Fruit fly (Drosophila melanogaster) whole organism, embryonic: Measurements from ENCODE around the gene AP-1-2beta.

Experiments used
- ATbp ChIP-seq: fragments of 200-800 bp; sonication (Bioruptor generic); optimal IDR thresholded peaks from 2 replicates; lab custom pipeline; 2017; ENCODE audit warnings: missing biosample characterization, mild to moderate bottlenecking, missing genetic modification characterization, missing genetic modification reagents
- Aef1 ChIP-seq: fragments of 200-800 bp; sonication (Bioruptor generic); IDR thresholded peaks from 3 replicates; pipeline ENCODE4 v1.3.6; 2022; ENCODE audit warnings: missing biosample characterization, missing genetic modification characterization
- CG12071 ChIP-seq: fragments of 200-800 bp; sonication (Bioruptor generic); optimal IDR thresholded peaks from 3 replicates; lab custom pipeline; 2018; ENCODE audit warnings: missing biosample characterization, mild to moderate bottlenecking, missing genetic modification characterization
- CG1233 ChIP-seq: fragments of 200-800 bp; sonication (Bioruptor generic); optimal IDR thresholded peaks from 4 replicates; lab custom pipeline; 2018; ENCODE audit warnings: missing biosample characterization, mild to moderate bottlenecking, missing genetic modification characterization
- CG14965 ChIP-seq: fragments of 200-800 bp; sonication (Bioruptor generic); optimal IDR thresholded peaks from 2 replicates; lab custom pipeline; 2016; ENCODE audit warnings: missing biosample characterization, missing genetic modification characterization, borderline replicate concordance
- CG15601 ChIP-seq: fragments of 200-800 bp; sonication (Bioruptor generic); optimal IDR thresholded peaks from 3 replicates; lab custom pipeline; 2019; ENCODE audit warnings: missing biosample characterization, mild to moderate bottlenecking, missing genetic modification characterization, moderate library complexity
- CG17568 ChIP-seq: fragments of 200-800 bp; sonication (Bioruptor generic); optimal IDR thresholded peaks from 2 replicates; lab custom pipeline; 2018; ENCODE audit warnings: missing biosample characterization, mild to moderate bottlenecking, missing genetic modification characterization, moderate library complexity
- CG17912 ChIP-seq: fragments of 200-800 bp; sonication (Bioruptor generic); optimal IDR thresholded peaks from 2 replicates; lab custom pipeline; 2018; ENCODE audit warnings: missing biosample characterization, mild to moderate bottlenecking, missing genetic modification characterization
- CG18011 ChIP-seq: fragments of 200-800 bp; sonication (Bioruptor generic); optimal IDR thresholded peaks from 2 replicates; lab custom pipeline; 2017; ENCODE audit warnings: missing biosample characterization, missing genetic modification characterization, mild to moderate bottlenecking, moderate library complexity, missing genotype
- CG30431 ChIP-seq: fragments of 200-800 bp; sonication (Bioruptor generic); optimal IDR thresholded peaks from 2 replicates; lab custom pipeline; 2017; ENCODE audit warnings: missing biosample characterization, missing genetic modification characterization
- CG31388 ChIP-seq: fragments of 200-800 bp; sonication (Bioruptor generic); optimal IDR thresholded peaks from 2 replicates; lab custom pipeline; 2016; ENCODE audit warnings: missing biosample characterization, missing genetic modification characterization
- CG32767 ChIP-seq: fragments of 200-800 bp; sonication (Bioruptor generic); IDR thresholded peaks from 2 replicates; pipeline ENCODE4 v1.3.6; 2022; ENCODE audit warnings: missing biosample characterization, missing genetic modification characterization
- CG4820 ChIP-seq: fragments of 200-800 bp; sonication (Bioruptor generic); optimal IDR thresholded peaks from 3 replicates; lab custom pipeline; 2016; ENCODE audit warnings: missing biosample characterization, missing genetic modification characterization
- CG6272 ChIP-seq: fragments of 200-800 bp; sonication (Bioruptor generic); IDR thresholded peaks from 2 replicates; pipeline ENCODE4 v1.3.6; 2022; ENCODE audit warnings: missing biosample characterization, missing genetic modification characterization
- CG6654 ChIP-seq: fragments of 200-800 bp; sonication (Bioruptor generic); optimal IDR thresholded peaks from 2 replicates; lab custom pipeline; 2017; ENCODE audit warnings: missing biosample characterization, mild to moderate bottlenecking, missing genetic modification characterization
- CG7745 ChIP-seq: fragments of 200-800 bp; sonication (Bioruptor generic); optimal IDR thresholded peaks from 2 replicates; lab custom pipeline; 2018; ENCODE audit warnings: missing biosample characterization, mild to moderate bottlenecking, missing genetic modification characterization, moderate library complexity
- CG7963 ChIP-seq: fragments of 200-800 bp; sonication (Bioruptor generic); IDR thresholded peaks from 3 replicates; pipeline ENCODE4 v1.3.6; 2022; ENCODE audit warnings: missing biosample characterization, missing genetic modification characterization; ENCODE audit not compliant: partially characterized antibody
- CG8281 ChIP-seq: fragments of 200-800 bp; sonication (Bioruptor generic); optimal IDR thresholded peaks from 2 replicates; lab custom pipeline; 2018; ENCODE audit warnings: missing biosample characterization, mild to moderate bottlenecking, missing genetic modification characterization, moderate library complexity
- CG8388 ChIP-seq: fragments of 200-800 bp; sonication (Bioruptor generic); optimal IDR thresholded peaks from 2 replicates; lab custom pipeline; 2019; ENCODE audit warnings: missing biosample characterization, mild to moderate bottlenecking, missing genetic modification characterization, moderate library complexity
- CkIIα-i1 ChIP-seq: fragments of 200-800 bp; sonication (Bioruptor generic); IDR thresholded peaks from 2 replicates; pipeline ENCODE4 v1.3.6; 2022; ENCODE audit warnings: missing biosample characterization, missing genetic modification characterization
- Gsc ChIP-seq: fragments of 200-800 bp; sonication (Bioruptor generic); IDR thresholded peaks from 2 replicates; pipeline ENCODE4 v1.3.6; 2022; ENCODE audit warnings: missing biosample characterization, missing genetic modification characterization
- Gug ChIP-seq: fragments of 200-800 bp; sonication (Bioruptor generic); IDR thresholded peaks from 4 replicates; pipeline ENCODE4 v1.3.6; 2022; ENCODE audit warnings: missing biosample characterization, missing genetic modification characterization
- HHEX ChIP-seq: fragments of 200-800 bp; sonication (Bioruptor generic); optimal IDR thresholded peaks from 3 replicates; lab custom pipeline; 2017; ENCODE audit warnings: missing biosample characterization, mild to moderate bottlenecking, missing genetic modification characterization, missing genetic modification reagents
- HLHmδ ChIP-seq: fragments of 200-800 bp; sonication (Bioruptor generic); optimal IDR thresholded peaks from 2 replicates; lab custom pipeline; 2018; ENCODE audit warnings: missing biosample characterization, mild to moderate bottlenecking, missing genetic modification characterization, moderate library complexity
- Mes4 ChIP-seq: fragments of 200-800 bp; sonication (Bioruptor generic); optimal IDR thresholded peaks from 2 replicates; lab custom pipeline; 2016; ENCODE audit warnings: missing biosample characterization, missing genetic modification characterization
- Mrtf ChIP-seq: fragments of 200-800 bp; sonication (Bioruptor generic); IDR thresholded peaks from 3 replicates; pipeline ENCODE4 v1.3.6; 2022; ENCODE audit warnings: missing biosample characterization, missing genetic modification characterization
- Nf-YA ChIP-seq: fragments of 200-800 bp; sonication (Bioruptor generic); IDR thresholded peaks from 2 replicates; pipeline ENCODE4 v1.3.6; 2022; ENCODE audit warnings: missing biosample characterization, missing genetic modification characterization
- Oli ChIP-seq: fragments of 200-800 bp; sonication (Bioruptor generic); optimal IDR thresholded peaks from 2 replicates; lab custom pipeline; 2018; ENCODE audit warnings: missing biosample characterization, mild to moderate bottlenecking, missing genetic modification characterization, moderate library complexity
- Trl ChIP-seq, 3 experiments: fragments of >200 bp in 2 of 3; fragments of 200-800 bp in 1 of 3; sonication (Bioruptor generic) in 1 of 3; optimal IDR thresholded peaks; 2 replicates in 1 of 3; 3 replicates in 2 of 3; lab custom pipeline; 2016 to 2017; ENCODE audit warnings: missing biosample characterization in 1 of 3, missing genetic modification characterization in 1 of 3
- cad ChIP-seq: fragments of >200 bp; optimal IDR thresholded peaks from 2 replicates; lab custom pipeline; 2017; ENCODE audit warnings: missing biosample characterization, missing genetic modification characterization
- cato ChIP-seq: fragments of 200-800 bp; sonication (Bioruptor generic); optimal IDR thresholded peaks from 2 replicates; lab custom pipeline; 2016; ENCODE audit warnings: missing biosample characterization, missing genetic modification characterization, borderline replicate concordance
- chif ChIP-seq, 2 experiments: fragments of 200-800 bp; sonication (Bioruptor generic); optimal IDR thresholded peaks; 3 replicates each; lab custom pipeline; 2016; ENCODE audit warnings: missing biosample characterization in 2 of 2, missing genetic modification characterization in 2 of 2
- chinmo ChIP-seq: fragments of 200-800 bp; sonication (Bioruptor generic); IDR thresholded peaks from 4 replicates; pipeline ENCODE4 v1.3.6; 2022; ENCODE audit warnings: missing biosample characterization, missing genetic modification characterization; ENCODE audit not compliant: partially characterized antibody
- corto ChIP-seq: fragments of 200-800 bp; sonication (Bioruptor generic); optimal IDR thresholded peaks from 2 replicates; lab custom pipeline; 2016; ENCODE audit warnings: missing biosample characterization, mild to moderate bottlenecking, missing genetic modification characterization, moderate library complexity
- danr ChIP-seq: fragments of 200-800 bp; sonication (Bioruptor generic); IDR thresholded peaks from 2 replicates; pipeline ENCODE4 v1.3.6; 2022; ENCODE audit warnings: missing biosample characterization, missing genetic modification characterization
- gsb-n ChIP-seq: fragments of 200-800 bp; sonication (Bioruptor generic); optimal IDR thresholded peaks from 3 replicates; lab custom pipeline; 2018; ENCODE audit warnings: missing biosample characterization, mild to moderate bottlenecking, missing genetic modification characterization
- hb ChIP-seq: fragments of 200-800 bp; sonication (Bioruptor generic); IDR thresholded peaks from 3 replicates; pipeline ENCODE4 v1.3.6; 2022; ENCODE audit warnings: missing biosample characterization, missing genetic modification characterization; ENCODE audit not compliant: partially characterized antibody
- insv ChIP-seq, 2 experiments: fragments of 200-800 bp; sonication (Bioruptor generic); optimal IDR thresholded peaks; 3 replicates each; lab custom pipeline; 2016 to 2018; ENCODE audit warnings: missing biosample characterization in 2 of 2, missing genetic modification characterization in 2 of 2
- kah ChIP-seq: fragments of 200-800 bp; sonication (Bioruptor generic); optimal IDR thresholded peaks from 2 replicates; lab custom pipeline; 2018; ENCODE audit warnings: missing biosample characterization, mild to moderate bottlenecking, missing genetic modification characterization
- ken ChIP-seq: fragments of 200-800 bp; sonication (Bioruptor generic); IDR thresholded peaks from 3 replicates; pipeline ENCODE4 v1.3.6; 2022; ENCODE audit warnings: missing biosample characterization, missing genetic modification characterization
- klu ChIP-seq: fragments of 200-800 bp; sonication (Bioruptor generic); IDR thresholded peaks from 2 replicates; pipeline ENCODE4 v1.3.6; 2022; ENCODE audit warnings: missing biosample characterization, missing genetic modification characterization
- nerfin-1 ChIP-seq: fragments of 200-800 bp; sonication (Bioruptor generic); optimal IDR thresholded peaks from 3 replicates; lab custom pipeline; 2019; ENCODE audit warnings: missing biosample characterization, mild to moderate bottlenecking, missing genetic modification characterization, moderate library complexity
- pb ChIP-seq: fragments of 200-800 bp; sonication (Bioruptor generic); optimal IDR thresholded peaks from 3 replicates; lab custom pipeline; 2016; ENCODE audit warnings: missing biosample characterization, missing genetic modification characterization
- ranshi ChIP-seq: fragments of 200-800 bp; sonication (Bioruptor generic); IDR thresholded peaks from 2 replicates; pipeline ENCODE4 v1.3.6; 2022; ENCODE audit warnings: missing biosample characterization, missing genetic modification characterization
- ro ChIP-seq: fragments of 200-800 bp; sonication (Bioruptor generic); IDR thresholded peaks from 2 replicates; pipeline ENCODE4 v1.3.6; 2022; ENCODE audit warnings: missing biosample characterization, missing genetic modification characterization
- scrt ChIP-seq: fragments of 200-800 bp; sonication (Bioruptor generic); optimal IDR thresholded peaks from 2 replicates; lab custom pipeline; 2018; ENCODE audit warnings: missing biosample characterization, mild to moderate bottlenecking, missing genetic modification characterization, moderate library complexity
- wdn ChIP-seq: fragments of 200-800 bp; sonication (Bioruptor generic); IDR thresholded peaks from 2 replicates; pipeline ENCODE4 v1.3.6; 2022; ENCODE audit warnings: missing biosample characterization, missing genetic modification characterization
- wek ChIP-seq: fragments of 200-800 bp; sonication (Bioruptor generic); optimal IDR thresholded peaks from 3 replicates; lab custom pipeline; 2018; ENCODE audit warnings: missing biosample characterization, mild to moderate bottlenecking, missing genetic modification characterization, moderate library complexity

AP-1-2beta gene

dm6 chrX:19692951-19693698, 37.7 kb upstream of the AP-1-2beta start, which contains the start of gene Mer (continued):
- peak; percentile 73 for TF ChIP-seq nerfin-1 (tag; lab: Kevin White, UChicago)
- peak; percentile 73 for TF ChIP-seq CG8388
- TF ChIP-seq scrt (GFP tag; lab: Kevin White, UChicago): peak; percentile 91
- peak; percentile 62 for TF ChIP-seq kah (GFP tag; lab: Kevin White, UChicago)
- peak; percentile 63 for TF ChIP-seq CG15601 (tag; lab: Kevin White, UChicago)
- peak; percentile 83 for TF ChIP-seq HHEX
- peak; percentile 73 for TF ChIP-seq ATbp (GFP tag; lab: Kevin White, UChicago)
- peak; percentile 69 to 85 for TF ChIP-seq chif (GFP tag; optimal IDR thresholded peaks at IDR 0.05; lab: Kevin White, UChicago)
- peak; percentile 90 for TF ChIP-seq CG12071 (GFP tag; lab: Kevin White, UChicago)
- TF ChIP-seq Trl (optimal IDR thresholded peaks at IDR 0.05; lab: Kevin White, UChicago): no peak
- TF ChIP-seq Trl (GFP tag; optimal IDR thresholded peaks at IDR 0.05; lab: Kevin White, UChicago): peak; percentile 89
- peak; percentile 36 for TF ChIP-seq CG31388
- peak; percentile 76 for TF ChIP-seq ken
- peak; percentile 76 for TF ChIP-seq Oli (tag; lab: Kevin White, UChicago)
- TF ChIP-seq CG18011 (GFP tag; lab: Kevin White, UChicago): peak; percentile 64
- TF ChIP-seq cad (GFP tag; lab: Kevin White, UChicago): no peak
- TF ChIP-seq Gsc: peak; percentile 41; the same call in 1 of the 2 replicates
- TF ChIP-seq ro (GFP tag; lab: Robert Waterston, UW): no peak
- peak; percentile 75 for TF ChIP-seq CG1233 (GFP tag; lab: Kevin White, UChicago)
- no peak for TF ChIP-seq chinmo (GFP tag; lab: Robert Waterston, UW)
- TF ChIP-seq wdn (GFP tag; lab: Robert Waterston, UW): peak; percentile 55; the same call in 1 of the 2 replicates
- TF ChIP-seq CG4820 (GFP tag; lab: Kevin White, UChicago): peak; percentile 99
- peak; percentile 95 for TF ChIP-seq wek (GFP tag; lab: Kevin White, UChicago)
- TF ChIP-seq cato (GFP tag; lab: Kevin White, UChicago): peak; percentile 29
- TF ChIP-seq danr (GFP tag; lab: Robert Waterston, UW): no peak
- TF ChIP-seq CG8281: peak; percentile 63
- TF ChIP-seq CG7745 (tag; lab: Kevin White, UChicago): no peak
- TF ChIP-seq CG6654 (GFP tag; lab: Kevin White, UChicago): peak; percentile 56
- peak; percentile 67 for TF ChIP-seq CG30431
- peak; percentile 65; the same call in 2 of the 4 replicates for TF ChIP-seq Gug (GFP tag; lab: Robert Waterston, UW)
- TF ChIP-seq corto (GFP tag; lab: Kevin White, UChicago): peak; percentile 6
- peak; percentile 86 for TF ChIP-seq ranshi (GFP tag; lab: Robert Waterston, UW)
- no peak for TF ChIP-seq HLHmδ (GFP tag; lab: Kevin White, UChicago)
- peak; percentile 65 for TF ChIP-seq gsb-n (tag; lab: Kevin White, UChicago)
- peak; percentile 51 for TF ChIP-seq CG17568
- TF ChIP-seq klu (GFP tag; lab: Robert Waterston, UW): peak; percentile 51; the same call in 1 of the 2 replicates
- TF ChIP-seq Mrtf (GFP tag; lab: Robert Waterston, UW): peak; percentile 85
- TF ChIP-seq CkIIα-i1 (GFP tag; lab: Robert Waterston, UW): no peak
- TF ChIP-seq CG14965: peak; percentile 29
- TF ChIP-seq Mes4 (GFP tag; lab: Kevin White, UChicago): peak; percentile 71
- TF ChIP-seq insv (GFP tag; optimal IDR thresholded peaks at IDR 0.05; lab: Kevin White, UChicago): peak in 1 of 2 experiments; percentile 45
- peak; percentile 48 for TF ChIP-seq CG17912
- TF ChIP-seq CG7963 (GFP tag; lab: Robert Waterston, UW): no peak
- peak; percentile 90 for TF ChIP-seq CG32767 (GFP tag; lab: Robert Waterston, UW)
- peak; percentile 54; the same call in 1 of the 2 replicates for TF ChIP-seq CG6272 (GFP tag; lab: Robert Waterston, UW)
- TF ChIP-seq pb (GFP tag; lab: Kevin White, UChicago): peak; percentile 89
- no peak for TF ChIP-seq hb (GFP tag; lab: Robert Waterston, UW)
- TF ChIP-seq Aef1 (GFP tag; lab: Robert Waterston, UW): peak; percentile 77
- TF ChIP-seq Nf-YA (GFP tag; lab: Robert Waterston, UW): peak; percentile 59; the same call in 1 of the 2 replicates
